Fruit fly (Drosophila melanogaster): ENCODE data around the gene mRpL1.

mRpL1 gene

dm6 chr3R:8256040-8256439 lies 45.2 kb upstream of the mRpL1 start (continued):
- TF ChIP-seq CG32532 (GFP tag; IDR thresholded peaks at IDR 0.05): peak; percentile 23; the same call in 1 of the 2 replicates
- no peak for TF ChIP-seq CG12942 (GFP tag; optimal IDR thresholded peaks at IDR 0.05)
- no peak for TF ChIP-seq jing (GFP tag; optimal IDR thresholded peaks at IDR 0.05)
- TF ChIP-seq gsb (GFP tag; IDR thresholded peaks at IDR 0.05): peak; percentile 37; the same call in 1 of the 2 replicates
- no peak for TF ChIP-seq GATAe (GFP tag; conservative IDR thresholded peaks at IDR 0.05)
- no peak for TF ChIP-seq ken (GFP tag; IDR thresholded peaks at IDR 0.05)
- no peak for TF ChIP-seq Dfd (GFP tag; optimal IDR thresholded peaks at IDR 0.05)
- TF ChIP-seq da (GFP tag; optimal IDR thresholded peaks at IDR 0.05): no peak
- TF ChIP-seq CG11695 (GFP tag; IDR thresholded peaks at IDR 0.05): peak; percentile 42; the same call in 1 of the 3 replicates
- no peak for TF ChIP-seq ewg (GFP tag; optimal IDR thresholded peaks at IDR 0.05)
- TF ChIP-seq CG9932 (GFP tag; IDR thresholded peaks at IDR 0.05): peak; percentile 17; the same call in 1 of the 2 replicates
- TF ChIP-seq ap (GFP tag; IDR thresholded peaks at IDR 0.05): no peak
- TF ChIP-seq row (GFP tag; IDR thresholded peaks at IDR 0.05): peak; percentile 37; the same call in 2 of the 3 replicates
- TF ChIP-seq CG15514 (GFP tag; optimal IDR thresholded peaks at IDR 0.05): no peak
- peak; percentile 4 for TF ChIP-seq CG6854 (GFP tag; optimal IDR thresholded peaks at IDR 0.05)
- TF ChIP-seq al (GFP tag; IDR thresholded peaks at IDR 0.05): 0 out of 2 replicates have a peak, but pooled peaks have one; percentile 4
- no peak for TF ChIP-seq CG14710 (tag; optimal IDR thresholded peaks at IDR 0.05)
- no peak for TF ChIP-seq CrebB (tag; optimal IDR thresholded peaks at IDR 0.05)
- no peak for TF ChIP-seq CG17328 (GFP tag; IDR thresholded peaks at IDR 0.05)
- TF ChIP-seq Hr78 (GFP tag; optimal IDR thresholded peaks at IDR 0.05): no peak
- TF ChIP-seq CG11560 (tag; IDR thresholded peaks at IDR 0.05): 0 out of 3 replicates have a peak, but pooled peaks have one; percentile 32
- TF ChIP-seq ara (GFP tag; IDR thresholded peaks at IDR 0.05): no peak
- TF ChIP-seq Drgx (GFP tag; IDR thresholded peaks at IDR 0.05): peak; percentile 67; the same call in 1 of the 2 replicates
- TF ChIP-seq chn (GFP tag; optimal IDR thresholded peaks at IDR 0.05): no peak
- TF ChIP-seq Dp (GFP tag; optimal IDR thresholded peaks at IDR 0.05): no peak
- TF ChIP-seq CG12236 (GFP tag; optimal IDR thresholded peaks at IDR 0.05): no peak
- peak; percentile 11 for TF ChIP-seq CG1603 (tag; optimal IDR thresholded peaks at IDR 0.05)
- TF ChIP-seq pita (GFP tag; optimal IDR thresholded peaks at IDR 0.05): no peak
- no peak for TF ChIP-seq Poxn (GFP tag; IDR thresholded peaks at IDR 0.05)
- no peak for TF ChIP-seq nerfin-1 (tag; optimal IDR thresholded peaks at IDR 0.05)
- TF ChIP-seq en (GFP tag; optimal IDR thresholded peaks at IDR 0.05): no peak
- TF ChIP-seq CG13775 (GFP tag; optimal IDR thresholded peaks at IDR 0.05): no peak
- TF ChIP-seq CG12155 (GFP tag; optimal IDR thresholded peaks at IDR 0.05): no peak
- TF ChIP-seq Ravus (GFP tag; IDR thresholded peaks at IDR 0.05): no peak; the same call in 1 of the 2 replicates
- no peak for TF ChIP-seq jigr1 (GFP tag; IDR thresholded peaks at IDR 0.05)
- TF ChIP-seq ind (GFP tag; optimal IDR thresholded peaks at IDR 0.05): peak; percentile 36
- no peak for TF ChIP-seq YL-1 (GFP tag; optimal IDR thresholded peaks at IDR 0.05)
- no peak for TF ChIP-seq CG31388 (GFP tag; optimal IDR thresholded peaks at IDR 0.05)
- no peak for TF ChIP-seq B-H2 (GFP tag; optimal IDR thresholded peaks at IDR 0.05)
- TF ChIP-seq fru (optimal IDR thresholded peaks at IDR 0.05): no peak
- peak; percentile 4 for TF ChIP-seq Deaf1 (tag; optimal IDR thresholded peaks at IDR 0.05)
- no peak for TF ChIP-seq ac (GFP tag; optimal IDR thresholded peaks at IDR 0.05)
- TF ChIP-seq sd (tag; optimal IDR thresholded peaks at IDR 0.05): no peak
- TF ChIP-seq MBD-R2 (GFP tag; IDR thresholded peaks at IDR 0.05): no peak
- no peak for TF ChIP-seq NfI (GFP tag; optimal IDR thresholded peaks at IDR 0.05)
- peak; percentile 9 for TF ChIP-seq Xbp1 (GFP tag; optimal IDR thresholded peaks at IDR 0.05)
- TF ChIP-seq ase (GFP tag; IDR thresholded peaks at IDR 0.05): 0 out of 3 replicates have a peak, but pooled peaks have one; percentile 11
- TF ChIP-seq aop (GFP tag; IDR thresholded peaks at IDR 0.05): no peak
- no peak for TF ChIP-seq amos (GFP tag; IDR thresholded peaks at IDR 0.05; ENCODE audit: partially characterized antibody)
- TF ChIP-seq nau (GFP tag; optimal IDR thresholded peaks at IDR 0.05): no peak
- no peak for TF ChIP-seq CG10274 (GFP tag; optimal IDR thresholded peaks at IDR 0.05)
- no peak for TF ChIP-seq Adf1 (GFP tag; IDR thresholded peaks at IDR 0.05)
